Fruit fly (Drosophila melanogaster) whole organism, embryonic: ENCODE results near the gene sp3.

ENCODE experiments used
- CG12155 ChIP-seq: fragments of 200-800 bp; sonication (Bioruptor generic); optimal IDR thresholded peaks from 3 replicates; lab custom pipeline; 2016; ENCODE audit warnings: missing biosample characterization, missing genetic modification characterization
- CG1233 ChIP-seq: fragments of 200-800 bp; sonication (Bioruptor generic); optimal IDR thresholded peaks from 4 replicates; lab custom pipeline; 2018; ENCODE audit warnings: missing biosample characterization, mild to moderate bottlenecking, missing genetic modification characterization
- CG16779 ChIP-seq: fragments of 200-800 bp; sonication (Bioruptor generic); IDR thresholded peaks from 2 replicates; pipeline ENCODE4 v1.3.6; 2022; ENCODE audit warnings: missing biosample characterization, missing genetic modification characterization
- CG17802 ChIP-seq: fragments of 200-800 bp; sonication (Bioruptor generic); optimal IDR thresholded peaks from 2 replicates; lab custom pipeline; 2018; ENCODE audit warnings: missing biosample characterization, mild to moderate bottlenecking, missing genetic modification characterization, moderate library complexity
- CG4360 ChIP-seq: fragments of 200-800 bp; sonication (Bioruptor generic); IDR thresholded peaks from 2 replicates; pipeline ENCODE4 v1.3.6; 2022; ENCODE audit warnings: missing biosample characterization, missing genetic modification characterization
- CG4707 ChIP-seq: fragments of 200-800 bp; sonication (Bioruptor generic); optimal IDR thresholded peaks from 2 replicates; lab custom pipeline; 2018; ENCODE audit warnings: missing biosample characterization, mild to moderate bottlenecking, missing genetic modification characterization, moderate library complexity
- CG6654 ChIP-seq: fragments of 200-800 bp; sonication (Bioruptor generic); optimal IDR thresholded peaks from 2 replicates; lab custom pipeline; 2017; ENCODE audit warnings: missing biosample characterization, mild to moderate bottlenecking, missing genetic modification characterization
- CG7839 ChIP-seq: fragments of 200-800 bp; sonication (Bioruptor generic); optimal IDR thresholded peaks from 3 replicates; lab custom pipeline; 2018; ENCODE audit warnings: missing biosample characterization, mild to moderate bottlenecking, missing genetic modification characterization, moderate library complexity
- CG8388 ChIP-seq: fragments of 200-800 bp; sonication (Bioruptor generic); optimal IDR thresholded peaks from 2 replicates; lab custom pipeline; 2019; ENCODE audit warnings: missing biosample characterization, mild to moderate bottlenecking, missing genetic modification characterization, moderate library complexity
- CG9215 ChIP-seq: fragments of 200-800 bp; sonication (Bioruptor generic); IDR thresholded peaks from 2 replicates; pipeline ENCODE4 v1.3.6; 2022; ENCODE audit warnings: missing biosample characterization, missing genetic modification characterization
- D19A ChIP-seq: fragments of 200-800 bp; optimal IDR thresholded peaks from 3 replicates; lab custom pipeline; 2019; ENCODE audit warnings: missing biosample characterization, mild to moderate bottlenecking, missing genetic modification characterization, moderate library complexity
- H15 ChIP-seq: fragments of 200-800 bp; sonication (Bioruptor generic); IDR thresholded peaks from 3 replicates; pipeline ENCODE4 v1.3.6; 2022; ENCODE audit warnings: missing biosample characterization, missing genetic modification characterization
- Myb ChIP-seq: fragments of 200-800 bp; sonication (Bioruptor generic); optimal IDR thresholded peaks from 2 replicates; lab custom pipeline; 2016; ENCODE audit warnings: missing biosample characterization, missing genetic modification characterization
- cwo ChIP-seq: fragments of 200-800 bp; sonication (Bioruptor generic); optimal IDR thresholded peaks from 3 replicates; lab custom pipeline; 2017; ENCODE audit warnings: missing biosample characterization, missing genetic modification characterization, mild to moderate bottlenecking, moderate library complexity, missing genetic modification reagents
- klu ChIP-seq: fragments of 200-800 bp; sonication (Bioruptor generic); IDR thresholded peaks from 2 replicates; pipeline ENCODE4 v1.3.6; 2022; ENCODE audit warnings: missing biosample characterization, missing genetic modification characterization
- lola ChIP-seq, 3 experiments: fragments of >200 bp in 2 of 3; fragments of 200-800 bp in 1 of 3; sonication (Bioruptor generic) in 1 of 3; optimal IDR thresholded peaks; 2 replicates each; lab custom pipeline; 2017 to 2019; ENCODE audit warnings: missing biosample characterization in 3 of 3, missing genetic modification characterization in 3 of 3, mild to moderate bottlenecking in 1 of 3, moderate library complexity in 1 of 3
- mld ChIP-seq: fragments of 200-800 bp; sonication (Bioruptor generic); IDR thresholded peaks from 3 replicates; pipeline ENCODE4 v1.3.6; 2022; ENCODE audit warnings: missing biosample characterization, missing genetic modification characterization; ENCODE audit not compliant: partially characterized antibody
- psq ChIP-seq: fragments of 200-800 bp; sonication (Bioruptor generic); optimal IDR thresholded peaks from 2 replicates; lab custom pipeline; 2017; ENCODE audit warnings: missing biosample characterization, missing genetic modification characterization
- row ChIP-seq: fragments of 200-800 bp; sonication (Bioruptor generic); IDR thresholded peaks from 3 replicates; pipeline ENCODE4 v1.3.6; 2022; ENCODE audit warnings: missing biosample characterization, missing genetic modification characterization
- sens-2 ChIP-seq: fragments of 200-800 bp; sonication (Bioruptor generic); IDR thresholded peaks from 2 replicates; pipeline ENCODE4 v1.3.6; 2022; ENCODE audit warnings: missing biosample characterization, missing genetic modification characterization
- wek ChIP-seq: fragments of 200-800 bp; sonication (Bioruptor generic); optimal IDR thresholded peaks from 3 replicates; lab custom pipeline; 2018; ENCODE audit warnings: missing biosample characterization, mild to moderate bottlenecking, missing genetic modification characterization, moderate library complexity

Gene sp3

DNA sequence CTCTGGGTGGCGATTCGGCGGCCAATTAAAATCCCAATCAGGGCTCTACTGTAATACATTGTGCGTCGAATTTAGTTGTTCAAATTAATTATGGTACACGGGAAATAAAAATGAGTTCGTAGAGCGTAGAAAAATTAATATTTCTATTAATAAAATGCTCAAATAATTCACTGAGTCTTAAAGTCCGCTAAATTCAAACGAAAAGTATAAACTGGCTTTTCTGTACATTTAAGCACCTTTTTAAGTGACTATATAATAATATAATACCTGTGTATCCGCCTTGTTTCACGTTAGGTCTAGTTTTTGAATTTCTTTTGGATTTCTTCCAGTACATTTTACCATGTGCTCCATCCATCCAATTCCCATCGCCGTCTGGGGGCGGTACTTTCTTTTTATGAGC, 46.1 kb downstream of the sp3 start (continued):
- no peak; the same call in 1 of the 3 replicates for TF ChIP-seq row (GFP tag; lab: Robert Waterston, UW)
- TF ChIP-seq CG8388 = peak; percentile 12
- TF ChIP-seq lola (GFP tag; optimal IDR thresholded peaks at IDR 0.05; lab: Kevin White, UChicago) = peak in 1 of 3 experiments; percentile 60
- TF ChIP-seq H15 (GFP tag; lab: Robert Waterston, UW) = no peak
- TF ChIP-seq, all 482 proteins: peak for 24

DNA sequence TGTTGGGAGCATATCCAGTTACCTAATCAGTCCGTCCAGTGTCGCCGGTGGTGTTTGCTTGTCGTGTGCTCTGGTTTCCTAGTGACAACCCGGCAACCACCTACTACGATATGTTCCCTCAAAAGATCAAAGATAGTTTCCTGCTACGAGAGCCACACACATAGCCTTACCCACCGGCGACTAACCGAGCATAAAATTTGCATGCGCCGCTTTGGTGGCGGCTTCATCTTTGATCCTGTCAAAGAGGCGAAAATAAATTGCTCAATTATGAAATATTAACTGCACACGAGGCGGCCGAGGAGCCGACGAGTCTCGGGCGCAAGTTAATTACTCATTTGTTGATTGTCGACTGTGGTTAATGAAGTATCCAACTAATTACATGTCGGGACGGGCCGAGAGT, 48.3 kb downstream of the sp3 start, which contains the start of gene CG15498:
Gene CG15498 (minus strand): TSS at position 101 of the 400 bp plus-strand sequence.
- TF ChIP-seq sens-2 (GFP tag; lab: Robert Waterston, UW) (no peak), klu (GFP tag; lab: Robert Waterston, UW) (no peak), psq (GFP tag; lab: Kevin White, UChicago) (no peak), wek (GFP tag; lab: Kevin White, UChicago) (no peak), CG12155 (GFP tag; lab: Kevin White, UChicago) (no peak), lola (GFP tag; optimal IDR thresholded peaks at IDR 0.05; lab: Kevin White, UChicago) (no peak), CG16779 (GFP tag; lab: Robert Waterston, UW) (no peak), cwo (GFP tag; lab: Kevin White, UChicago) (no peak), CG7839 (tag; lab: Kevin White, UChicago) (no peak), row (GFP tag; lab: Robert Waterston, UW) (no peak), CG4360 (GFP tag; lab: Robert Waterston, UW) (no peak), D19A (tag; lab: Kevin White, UChicago) (no peak), CG9215 (GFP tag; lab: Robert Waterston, UW) (no peak), Myb (GFP tag; lab: Kevin White, UChicago) (no peak), mld (GFP tag; lab: Robert Waterston, UW) (no peak), CG1233 (GFP tag; lab: Kevin White, UChicago) (no peak), CG4707 (GFP tag; lab: Kevin White, UChicago) (no peak), CG6654 (GFP tag; lab: Kevin White, UChicago) (no peak), CG17802 (no peak)
- TF ChIP-seq, all 482 proteins: peak for 0
